Worm (Caenorhabditis elegans): ENCODE results near the gene dsh-1.

DNA sequence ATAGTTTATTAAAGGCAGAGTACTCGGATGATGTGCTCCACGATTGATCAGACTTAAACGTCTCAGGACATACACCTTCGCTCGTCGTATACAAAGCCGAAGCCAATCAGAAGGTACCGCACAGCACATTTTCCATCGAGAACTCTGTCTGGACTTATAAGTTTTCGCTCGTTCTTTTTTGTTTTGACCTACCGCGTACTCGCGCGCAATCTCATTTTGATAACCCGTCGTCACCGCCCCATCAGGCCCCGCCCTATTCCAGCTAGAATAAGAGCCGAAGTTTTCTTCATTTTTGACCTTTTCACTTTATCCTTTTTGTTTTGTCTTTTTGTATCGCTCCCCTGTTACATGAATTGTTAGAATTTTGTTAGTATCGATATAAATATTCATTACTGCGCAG lies 4.4 kb upstream of the dsh-1 start, which contains the start of gene EGAP2.2:
- TF ChIP-seq sptf-1 (tag; optimal IDR thresholded peaks at IDR 0.05), result no peak
- no peak for TF ChIP-seq ztf-11 (tag; optimal IDR thresholded peaks at IDR 0.05)
- TF ChIP-seq snpc-4 (tag; optimal IDR thresholded peaks at IDR 0.05), result no peak
- TF ChIP-seq mep-1 (tag; optimal IDR thresholded peaks at IDR 0.05), result no peak
- no peak for TF ChIP-seq lsy-2 (tag; optimal IDR thresholded peaks at IDR 0.05)
